Worm (Caenorhabditis elegans): Measurements from ENCODE around the gene mrpl-32.

DNA sequence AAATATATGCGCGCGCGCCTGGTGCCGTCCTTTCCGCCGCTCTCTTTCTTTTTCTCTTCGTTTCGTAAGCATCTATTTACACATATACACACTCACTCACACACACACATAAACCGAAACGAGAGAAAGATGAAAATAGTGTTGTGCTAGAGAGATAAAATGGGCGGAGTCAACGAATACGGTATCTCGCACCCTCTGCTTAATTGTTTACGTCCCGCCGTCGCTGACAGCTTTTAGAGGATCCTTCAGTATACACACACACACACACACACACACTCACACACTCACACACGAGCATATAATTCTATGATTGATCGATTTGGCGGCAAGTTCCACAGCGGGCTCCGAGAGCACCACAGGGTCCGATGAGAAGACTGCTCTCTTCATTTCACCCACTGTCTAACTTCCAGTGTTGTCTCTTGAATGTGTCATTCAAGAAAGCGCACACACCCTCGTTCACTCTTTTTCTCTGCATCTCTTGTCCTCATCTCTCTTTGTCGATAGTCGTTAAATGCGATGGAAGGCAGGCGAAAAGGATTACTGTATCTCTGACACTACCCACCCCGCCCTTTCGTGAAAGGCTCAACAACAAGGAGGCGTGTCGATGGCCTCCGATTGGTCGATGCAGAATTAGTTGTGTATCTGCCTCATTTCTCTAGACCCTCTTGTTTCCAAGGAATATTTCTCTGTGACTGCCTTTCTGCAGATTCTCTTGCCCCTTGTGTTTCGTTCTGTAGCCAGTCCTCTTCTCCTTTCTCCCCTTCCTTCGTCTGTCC lies 32.2 kb upstream of the mrpl-32 start:
- TF ChIP-seq R02D3.7 (tag; optimal IDR thresholded peaks at IDR 0.05), result peak; percentile 86
- no peak for TF ChIP-seq mml-1 (tag; optimal IDR thresholded peaks at IDR 0.05)
- TF ChIP-seq sea-2 (GFP tag; optimal IDR thresholded peaks at IDR 0.05), result peak; percentile 35
